Worm (Caenorhabditis elegans) whole organism, late embryonic: Measurements from ENCODE around the gene M88.3.

ENCODE experiments used
- F13H6.1 ChIP-seq: sonication (generic microtip); optimal IDR thresholded peaks from 2 replicates; lab custom pipeline; 2016; ENCODE audit warnings: missing genetic modification characterization, missing compliant biosample characterization
- K09A11.1 ChIP-seq: sonication (generic microtip); optimal IDR thresholded peaks from 2 replicates; lab custom pipeline; 2017; ENCODE audit warnings: antibody characterized with exemption, mild to moderate bottlenecking, missing genetic modification characterization, missing compliant biosample characterization; ENCODE audit not compliant: insufficient read depth
- ama-1 ChIP-seq: fragments of 150-350 bp; optimal IDR thresholded peaks from 2 replicates; lab custom pipeline; 2014
- ceh-14 ChIP-seq: sonication (generic microtip); optimal IDR thresholded peaks from 2 replicates; lab custom pipeline; 2016; ENCODE audit warnings: missing genotype, missing genetic modification characterization, missing compliant biosample characterization
- ceh-24 ChIP-seq: sonication (generic microtip); optimal IDR thresholded peaks from 2 replicates; lab custom pipeline; 2016; ENCODE audit warnings: mild to moderate bottlenecking, missing genetic modification characterization, missing compliant biosample characterization
- ceh-31 ChIP-seq: sonication (generic microtip); optimal IDR thresholded peaks from 2 replicates; lab custom pipeline; 2016; ENCODE audit warnings: missing genetic modification characterization, missing compliant biosample characterization
- ceh-34 ChIP-seq: sonication (generic microtip); optimal IDR thresholded peaks from 2 replicates; lab custom pipeline; 2016; ENCODE audit warnings: mild to moderate bottlenecking, missing genetic modification characterization, missing compliant biosample characterization
- ceh-48 ChIP-seq: sonication (generic microtip); optimal IDR thresholded peaks from 2 replicates; lab custom pipeline; 2016; ENCODE audit warnings: missing genetic modification characterization, inconsistent platforms, missing compliant biosample characterization
- ceh-9 ChIP-seq: sonication (generic microtip); optimal IDR thresholded peaks from 2 replicates; lab custom pipeline; 2016; ENCODE audit warnings: mild to moderate bottlenecking, missing genetic modification characterization, inconsistent platforms, missing compliant biosample characterization
- che-1 ChIP-seq: sonication (generic microtip); optimal IDR thresholded peaks from 2 replicates; lab custom pipeline; 2016; ENCODE audit warnings: mild to moderate bottlenecking, missing genetic modification characterization, missing compliant biosample characterization
- dmd-4 ChIP-seq: sonication (generic microtip); optimal IDR thresholded peaks from 2 replicates; lab custom pipeline; 2016; ENCODE audit warnings: borderline replicate concordance, missing genetic modification characterization, missing compliant biosample characterization
- elt-2 ChIP-seq: sonication (generic microtip); optimal IDR thresholded peaks from 2 replicates; lab custom pipeline; 2016; ENCODE audit warnings: missing genetic modification reagents, missing genetic modification characterization, missing compliant biosample characterization
- elt-4 ChIP-seq: sonication (generic microtip); optimal IDR thresholded peaks from 2 replicates; lab custom pipeline; 2016; ENCODE audit warnings: missing genetic modification characterization, missing compliant biosample characterization
- ets-4 ChIP-seq: sonication (generic microtip); optimal IDR thresholded peaks from 2 replicates; lab custom pipeline; 2016; ENCODE audit warnings: missing genetic modification characterization, missing compliant biosample characterization
- fax-1 ChIP-seq: sonication (generic microtip); optimal IDR thresholded peaks from 2 replicates; lab custom pipeline; 2016; ENCODE audit warnings: missing genotype, missing genetic modification characterization, missing compliant biosample characterization
- fkh-6 ChIP-seq: sonication (generic microtip); optimal IDR thresholded peaks from 2 replicates; lab custom pipeline; 2016; ENCODE audit warnings: missing genetic modification characterization, missing compliant biosample characterization
- gmeb-2 ChIP-seq: sonication (generic microtip); optimal IDR thresholded peaks from 2 replicates; lab custom pipeline; 2016; ENCODE audit warnings: missing genetic modification characterization, inconsistent platforms, missing compliant biosample characterization
- hlh-15 ChIP-seq: sonication (generic microtip); optimal IDR thresholded peaks from 2 replicates; lab custom pipeline; 2016; ENCODE audit warnings: missing genetic modification characterization, missing compliant biosample characterization
- hlh-30 ChIP-seq: sonication (generic microtip); optimal IDR thresholded peaks from 2 replicates; lab custom pipeline; 2017; ENCODE audit warnings: antibody characterized with exemption, missing genetic modification characterization, missing compliant biosample characterization; ENCODE audit not compliant: insufficient read depth
- hlh-6 ChIP-seq: sonication (generic microtip); optimal IDR thresholded peaks from 2 replicates; lab custom pipeline; 2016; ENCODE audit warnings: missing genotype, missing genetic modification characterization, missing compliant biosample characterization
- lim-6 ChIP-seq: sonication (generic microtip); optimal IDR thresholded peaks from 2 replicates; lab custom pipeline; 2016; ENCODE audit warnings: missing genetic modification characterization, missing compliant biosample characterization
- lin-11 ChIP-seq: fragments of 200-800 bp; sonication (Bioruptor generic); optimal IDR thresholded peaks from 2 replicates; lab custom pipeline; 2018; ENCODE audit warnings: mild to moderate bottlenecking, missing genetic modification characterization, missing compliant biosample characterization
- mec-3 ChIP-seq: sonication (generic microtip); optimal IDR thresholded peaks from 2 replicates; lab custom pipeline; 2016; ENCODE audit warnings: borderline replicate concordance, missing genetic modification characterization, missing compliant biosample characterization
- nfya-1 ChIP-seq: sonication (generic microtip); optimal IDR thresholded peaks from 2 replicates; lab custom pipeline; 2017; ENCODE audit warnings: missing genetic modification characterization, mild to moderate bottlenecking, missing compliant biosample characterization, antibody characterized with exemption, moderate library complexity
- nhr-11 ChIP-seq: fragments of 150-350 bp; optimal IDR thresholded peaks from 2 replicates; lab custom pipeline; 2014; ENCODE audit warnings: missing biosample characterization, missing genetic modification characterization
- npax-4 ChIP-seq: sonication (generic microtip); optimal IDR thresholded peaks from 2 replicates; lab custom pipeline; 2016; ENCODE audit warnings: missing genetic modification characterization, missing compliant biosample characterization
- pag-3 ChIP-seq: sonication (generic microtip); optimal IDR thresholded peaks from 2 replicates; lab custom pipeline; 2016; ENCODE audit warnings: missing compliant biosample characterization, missing genetic modification characterization, borderline replicate concordance
- pat-9 ChIP-seq: fragments of 200-800 bp; sonication (Bioruptor generic); optimal IDR thresholded peaks from 2 replicates; lab custom pipeline; 2018; ENCODE audit warnings: mild to moderate bottlenecking, missing genetic modification characterization, moderate library complexity, missing compliant biosample characterization
- pax-1 ChIP-seq: fragments of 150-350 bp; optimal IDR thresholded peaks from 2 replicates; lab custom pipeline; 2014; ENCODE audit warnings: missing biosample characterization, missing genetic modification characterization
- pros-1 ChIP-seq: fragments of 150-350 bp; optimal IDR thresholded peaks from 2 replicates; lab custom pipeline; 2014; ENCODE audit warnings: missing biosample characterization, missing genetic modification reagents, missing genetic modification characterization
- rnt-1 ChIP-seq: sonication (generic microtip); optimal IDR thresholded peaks from 2 replicates; lab custom pipeline; 2016; ENCODE audit warnings: missing genetic modification characterization, missing compliant biosample characterization
- sdc-2 ChIP-seq: sonication (generic microtip); optimal IDR thresholded peaks from 2 replicates; lab custom pipeline; 2016; ENCODE audit warnings: missing genotype, missing genetic modification characterization, missing compliant biosample characterization
- sox-2 ChIP-seq: fragments of 200-800 bp; sonication (Bioruptor generic); IDR thresholded peaks from 2 replicates; pipeline ENCODE4 v1.3.6; 2022; ENCODE audit warnings: missing genetic modification reagents, missing genetic modification characterization, missing compliant biosample characterization
- tbx-2 ChIP-seq: sonication (generic microtip); optimal IDR thresholded peaks from 2 replicates; lab custom pipeline; 2016; ENCODE audit warnings: missing genetic modification characterization, missing compliant biosample characterization
- ttx-3 ChIP-seq: sonication (generic microtip); optimal IDR thresholded peaks from 2 replicates; lab custom pipeline; 2016; ENCODE audit warnings: missing genetic modification reagents, missing genetic modification characterization, missing compliant biosample characterization
- unc-3 ChIP-seq, 2 experiments: fragments of 200-800 bp in 1 of 2; sonication (Bioruptor generic) in 1 of 2; sonication (generic microtip) in 1 of 2; conservative IDR thresholded peaks in 1 of 2; optimal IDR thresholded peaks in 1 of 2; 2 replicates each; pipeline versions ENCODE4 v1.3.6 to Lab custom; 2016 to 2022; ENCODE audit warnings: missing compliant biosample characterization in 2 of 2, missing genetic modification characterization in 2 of 2, missing genetic modification reagents in 1 of 2
- unc-42 ChIP-seq: sonication (generic microtip); optimal IDR thresholded peaks from 2 replicates; lab custom pipeline; 2016; ENCODE audit warnings: missing genotype, missing genetic modification characterization, missing compliant biosample characterization
- unc-55 ChIP-seq: sonication (generic microtip); optimal IDR thresholded peaks from 2 replicates; lab custom pipeline; 2017; ENCODE audit warnings: missing biosample characterization, missing genetic modification reagents, missing genetic modification characterization
- unc-86 ChIP-seq: sonication (generic microtip); optimal IDR thresholded peaks from 2 replicates; lab custom pipeline; 2016; ENCODE audit warnings: missing genetic modification characterization, missing compliant biosample characterization
- zip-5 ChIP-seq: sonication (generic microtip); optimal IDR thresholded peaks from 2 replicates; lab custom pipeline; 2016; ENCODE audit warnings: missing genetic modification characterization, missing compliant biosample characterization

The M88.3 gene

DNA sequence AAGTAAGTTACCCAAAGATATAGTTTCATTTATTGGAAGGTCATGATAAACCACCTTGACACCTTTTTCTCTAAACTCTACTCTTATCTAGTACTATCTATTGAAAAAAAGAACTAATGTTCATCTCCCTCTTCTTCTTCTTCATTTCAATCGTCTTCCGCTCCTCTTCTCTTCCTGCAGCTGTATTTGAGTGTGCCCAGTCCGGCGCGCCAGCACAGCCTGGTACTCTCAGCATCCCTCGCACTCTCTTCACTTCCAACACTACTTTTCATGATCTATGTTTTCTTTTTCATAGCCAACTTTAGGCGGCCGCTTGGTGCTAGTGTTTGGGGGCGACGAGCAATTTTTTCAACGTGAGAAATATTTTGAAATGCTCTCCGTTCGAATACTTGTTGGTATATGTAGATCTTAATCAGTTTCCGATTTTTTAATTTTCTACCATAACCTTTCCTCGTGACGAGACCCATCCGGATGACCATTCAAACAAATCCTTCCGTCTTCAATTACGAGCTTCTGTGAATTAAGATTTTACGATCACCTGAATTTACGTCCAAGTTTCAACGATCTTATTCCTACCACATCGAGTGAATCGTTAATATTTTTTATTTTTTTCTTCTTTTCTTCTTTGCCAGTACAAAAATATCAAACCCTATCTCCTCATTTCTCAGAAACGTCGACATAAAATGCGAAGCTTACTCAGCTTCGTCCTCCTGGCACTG lies 17.4 kb upstream of the M88.3 start, which contains the start of gene pan-1:
TSS of gene pan-1 (plus strand) at position 669 of the 719 bp plus-strand sequence.
- TF ChIP-seq mec-3 = no peak
- no peak for TF ChIP-seq unc-3 (GFP tag; conservative IDR thresholded peaks at IDR 0.05; lab: Robert Waterston, UW)
- no peak for TF ChIP-seq unc-3 (tag; optimal IDR thresholded peaks at IDR 0.05; lab: Kevin White, UChicago)
- TF ChIP-seq pag-3 (tag; lab: Kevin White, UChicago) = no peak
- TF ChIP-seq npax-4 (tag; lab: Kevin White, UChicago) = no peak
- TF ChIP-seq ceh-34 (tag; lab: Kevin White, UChicago) = peak; percentile 8
- TF ChIP-seq pat-9 (tag; lab: Kevin White, UChicago) = no peak
- TF ChIP-seq ceh-14 (tag; lab: Kevin White, UChicago) = no peak
- no peak for TF ChIP-seq ceh-48
- TF ChIP-seq sdc-2 (tag; lab: Kevin White, UChicago) = no peak
- no peak for TF ChIP-seq ceh-24 (tag; lab: Kevin White, UChicago)
- TF ChIP-seq che-1 (tag; lab: Kevin White, UChicago) = no peak
- TF ChIP-seq nfya-1 (tag; lab: Kevin White, UChicago) = peak; percentile 42
- no peak for TF ChIP-seq sox-2 (GFP tag; lab: Robert Waterston, UW)
- no peak for TF ChIP-seq ceh-9 (tag; lab: Kevin White, UChicago)
- TF ChIP-seq gmeb-2 (tag; lab: Kevin White, UChicago) = no peak
- TF ChIP-seq elt-4 (tag; lab: Kevin White, UChicago) = no peak
- no peak for TF ChIP-seq hlh-15 (tag; lab: Kevin White, UChicago)
- TF ChIP-seq pax-1 (tag; lab: Kevin White, UChicago) = no peak
- TF ChIP-seq rnt-1 (tag; lab: Kevin White, UChicago) = no peak
- peak; percentile 8 for TF ChIP-seq ceh-31
- TF ChIP-seq ets-4 (tag; lab: Kevin White, UChicago) = no peak
- TF ChIP-seq unc-55 (GFP tag; lab: Kevin White, UChicago) = no peak
- TF ChIP-seq K09A11.1 = no peak
- no peak for TF ChIP-seq pros-1 (tag; lab: Kevin White, UChicago)
- TF ChIP-seq lin-11 (tag; lab: Kevin White, UChicago) = no peak
- TF ChIP-seq zip-5 (tag; lab: Kevin White, UChicago) = no peak
- no peak for TF ChIP-seq fkh-6 (tag; lab: Kevin White, UChicago)
- no peak for TF ChIP-seq hlh-6 (tag; lab: Kevin White, UChicago)
- no peak for TF ChIP-seq unc-86 (tag; lab: Kevin White, UChicago)
- no peak for TF ChIP-seq nhr-11 (tag; lab: Kevin White, UChicago)
- TF ChIP-seq fax-1 = no peak
- TF ChIP-seq ama-1 (lab: Kevin White, UChicago) = no peak
- TF ChIP-seq lim-6 (tag; lab: Kevin White, UChicago) = no peak
- peak; percentile 11 for TF ChIP-seq tbx-2 (tag; lab: Kevin White, UChicago)
- no peak for TF ChIP-seq ttx-3 (tag; lab: Kevin White, UChicago)

DNA sequence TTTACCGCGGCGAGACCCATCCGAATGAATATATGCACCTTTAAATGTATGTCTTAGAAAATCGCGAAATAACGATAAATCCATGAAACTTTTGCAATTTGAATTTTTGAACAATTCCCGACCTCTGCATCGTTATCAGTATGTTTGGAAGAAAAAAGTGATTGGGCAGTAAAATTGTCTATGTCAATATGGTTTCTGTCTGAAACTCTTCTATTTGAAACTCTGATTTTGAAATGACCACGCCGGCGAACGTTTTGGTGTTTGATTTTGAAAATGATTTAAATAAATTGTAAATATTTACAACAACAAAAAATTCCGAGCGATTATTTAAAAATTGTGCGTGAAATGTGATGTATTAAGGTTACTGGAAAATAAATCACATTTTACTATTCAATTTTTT lies 16.4 kb upstream of the M88.3 start:
- TF ChIP-seq elt-2 = peak; percentile 10
- no peak for TF ChIP-seq K09A11.1
- TF ChIP-seq, all 69 proteins: peak for 1

DNA sequence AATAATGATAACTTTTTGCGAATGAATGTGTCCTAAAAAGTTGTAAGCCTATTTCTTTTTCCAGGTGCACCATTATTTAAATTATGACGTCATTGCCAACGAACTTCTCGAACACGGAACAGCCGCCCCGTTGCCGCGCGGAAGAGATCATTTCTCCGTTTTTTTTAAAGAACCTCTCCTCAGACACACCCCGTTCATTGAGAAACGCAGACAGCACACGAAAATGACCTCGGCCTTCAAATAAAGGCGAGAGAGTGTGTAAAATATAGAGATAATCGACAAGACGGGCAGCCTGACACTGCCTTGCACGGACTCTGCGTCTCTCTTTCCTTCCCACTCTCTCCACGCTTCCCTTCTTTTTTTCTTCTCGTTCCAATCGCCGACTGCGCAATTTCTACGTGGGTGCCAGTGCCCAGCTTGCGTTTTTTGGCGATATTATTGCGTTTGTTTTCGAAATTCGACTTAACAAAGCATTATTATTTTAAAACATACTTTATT lies 15.6 kb upstream of the M88.3 start:
- peak; percentile 67 for TF ChIP-seq unc-55 (GFP tag; lab: Kevin White, UChicago)
- no peak for TF ChIP-seq sox-2 (GFP tag; lab: Robert Waterston, UW)
- peak; percentile 48 for TF ChIP-seq tbx-2 (tag; lab: Kevin White, UChicago)
- no peak for TF ChIP-seq npax-4 (tag; lab: Kevin White, UChicago)
- TF ChIP-seq ceh-34 (tag; lab: Kevin White, UChicago) = peak; percentile 64
- TF ChIP-seq ets-4 (tag; lab: Kevin White, UChicago) = peak; percentile 26
- no peak for TF ChIP-seq dmd-4
- TF ChIP-seq fkh-6 (tag; lab: Kevin White, UChicago) = no peak
- peak; percentile 66 for TF ChIP-seq ceh-31
- TF ChIP-seq F13H6.1 (tag; lab: Kevin White, UChicago) = peak; percentile 41
- TF ChIP-seq ama-1 (lab: Kevin White, UChicago) = peak; percentile 52
- no peak for TF ChIP-seq ceh-9 (tag; lab: Kevin White, UChicago)
- TF ChIP-seq unc-42 = peak; percentile 7
- TF ChIP-seq pax-1 (tag; lab: Kevin White, UChicago) = peak; percentile 23
- peak; percentile 26 for TF ChIP-seq hlh-30 (tag; lab: Kevin White, UChicago)
- peak; percentile 81 for TF ChIP-seq nfya-1 (tag; lab: Kevin White, UChicago)
